Worm (Caenorhabditis elegans): ENCODE results near the gene H04J21.4.

DNA sequence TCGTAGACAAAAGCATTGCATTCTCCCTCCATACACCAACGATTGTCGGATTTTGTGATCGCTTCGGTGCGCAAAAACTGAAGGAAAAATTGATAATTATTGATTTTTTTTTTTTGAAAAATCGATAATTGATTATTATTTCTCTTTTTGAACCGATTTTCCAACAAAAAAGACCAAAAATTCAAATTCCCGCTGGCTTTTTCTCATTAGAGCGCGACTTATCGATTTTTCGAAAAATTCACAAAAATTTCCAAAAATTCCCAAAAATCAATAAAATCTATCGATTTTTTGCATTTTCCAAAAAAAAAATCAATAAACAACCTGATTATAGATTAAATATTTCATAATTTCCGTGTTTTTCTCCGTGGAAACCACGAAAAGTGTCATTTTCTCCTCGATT, 39.7 kb downstream of the H04J21.4 start:
- no peak for TF ChIP-seq elt-2 (tag; optimal IDR thresholded peaks at IDR 0.05)
- TF ChIP-seq fos-1 (tag; optimal IDR thresholded peaks at IDR 0.05), result no peak
- no peak for TF ChIP-seq nhr-12 (tag; optimal IDR thresholded peaks at IDR 0.05)
- TF ChIP-seq aly-2 (tag; optimal IDR thresholded peaks at IDR 0.05), result no peak
- TF ChIP-seq ama-1 (optimal IDR thresholded peaks at IDR 0.05), result no peak
- no peak for TF ChIP-seq egl-27 (tag; optimal IDR thresholded peaks at IDR 0.05)
- TF ChIP-seq unc-39 (tag; optimal IDR thresholded peaks at IDR 0.05), result no peak
- TF ChIP-seq pha-4 (tag; optimal IDR thresholded peaks at IDR 0.05), result no peak
- no peak for TF ChIP-seq elt-1 (tag; optimal IDR thresholded peaks at IDR 0.05)
- TF ChIP-seq mdl-1 (tag; optimal IDR thresholded peaks at IDR 0.05), result no peak
- TF ChIP-seq zag-1 (tag; optimal IDR thresholded peaks at IDR 0.05), result no peak
- TF ChIP-seq egl-5 (tag; optimal IDR thresholded peaks at IDR 0.05), result no peak
- no peak for TF ChIP-seq jun-1 (tag; optimal IDR thresholded peaks at IDR 0.05)

Data from whole organism, L3 larva.